Fruit fly (Drosophila melanogaster) whole organism, embryonic: ENCODE data around the gene Pex2.

Source experiments
- Adf1 ChIP-seq: fragments of 200-800 bp; sonication (Bioruptor generic); IDR thresholded peaks from 2 replicates; pipeline ENCODE4 v1.3.6; 2022; ENCODE audit warnings: missing biosample characterization, missing genetic modification characterization
- CG10979 ChIP-seq: fragments of 200-800 bp; sonication (Bioruptor generic); optimal IDR thresholded peaks from 2 replicates; lab custom pipeline; 2018; ENCODE audit warnings: missing biosample characterization, mild to moderate bottlenecking, missing genetic modification characterization, moderate library complexity
- CG12769 ChIP-seq: fragments of 200-800 bp; sonication (Bioruptor generic); optimal IDR thresholded peaks from 2 replicates; lab custom pipeline; 2019; ENCODE audit warnings: missing biosample characterization, mild to moderate bottlenecking, missing genetic modification characterization, moderate library complexity
- CG13894 ChIP-seq: fragments of 200-800 bp; sonication (Bioruptor generic); optimal IDR thresholded peaks from 3 replicates; lab custom pipeline; 2018; ENCODE audit warnings: missing biosample characterization, mild to moderate bottlenecking, missing genetic modification characterization, moderate library complexity
- CG16779 ChIP-seq: fragments of 200-800 bp; sonication (Bioruptor generic); IDR thresholded peaks from 2 replicates; pipeline ENCODE4 v1.3.6; 2022; ENCODE audit warnings: missing biosample characterization, missing genetic modification characterization
- CG16815 ChIP-seq: fragments of 200-800 bp; sonication (Bioruptor generic); optimal IDR thresholded peaks from 3 replicates; lab custom pipeline; 2017; ENCODE audit warnings: missing biosample characterization, mild to moderate bottlenecking, missing genetic modification characterization
- CG17802 ChIP-seq: fragments of 200-800 bp; sonication (Bioruptor generic); optimal IDR thresholded peaks from 2 replicates; lab custom pipeline; 2018; ENCODE audit warnings: missing biosample characterization, mild to moderate bottlenecking, missing genetic modification characterization, moderate library complexity
- CG1832 ChIP-seq: fragments of 200-800 bp; sonication (Bioruptor generic); optimal IDR thresholded peaks from 2 replicates; lab custom pipeline; 2017; ENCODE audit warnings: missing biosample characterization, mild to moderate bottlenecking, missing genetic modification characterization, inconsistent platforms
- CG2889 ChIP-seq: fragments of 200-800 bp; sonication (Bioruptor generic); IDR thresholded peaks from 3 replicates; pipeline ENCODE4 v1.3.6; 2022; ENCODE audit warnings: missing biosample characterization, missing genetic modification characterization
- CG32532 ChIP-seq: fragments of 200-800 bp; sonication (Bioruptor generic); IDR thresholded peaks from 2 replicates; pipeline ENCODE4 v1.3.6; 2022; ENCODE audit warnings: missing biosample characterization, missing genetic modification characterization
- CG34376 ChIP-seq: fragments of 200-800 bp; sonication (Bioruptor generic); optimal IDR thresholded peaks from 2 replicates; lab custom pipeline; 2018; ENCODE audit warnings: missing biosample characterization, mild to moderate bottlenecking, missing genetic modification characterization
- CG4282 ChIP-seq: fragments of 200-800 bp; sonication (Bioruptor generic); optimal IDR thresholded peaks from 2 replicates; lab custom pipeline; 2016; ENCODE audit warnings: missing biosample characterization, missing genetic modification characterization
- CG43689 ChIP-seq: fragments of 200-800 bp; sonication (Bioruptor generic); IDR thresholded peaks from 2 replicates; pipeline ENCODE4 v1.3.6; 2022; ENCODE audit warnings: missing biosample characterization, missing genetic modification characterization
- CG4424 ChIP-seq: fragments of 200-800 bp; sonication (Bioruptor generic); optimal IDR thresholded peaks from 3 replicates; lab custom pipeline; 2016; ENCODE audit warnings: missing biosample characterization, missing genetic modification characterization
- CG6175 ChIP-seq: fragments of 200-800 bp; sonication (Bioruptor generic); IDR thresholded peaks from 3 replicates; pipeline ENCODE4 v1.3.6; 2022; ENCODE audit warnings: missing biosample characterization, missing genetic modification characterization
- CG6854 ChIP-seq: fragments of 200-800 bp; sonication (Bioruptor generic); optimal IDR thresholded peaks from 3 replicates; lab custom pipeline; 2017; ENCODE audit warnings: missing biosample characterization, mild to moderate bottlenecking, missing genetic modification characterization
- CG7928 ChIP-seq: fragments of 200-800 bp; sonication (Bioruptor generic); optimal IDR thresholded peaks from 2 replicates; lab custom pipeline; 2017; ENCODE audit warnings: missing biosample characterization, mild to moderate bottlenecking, missing genetic modification characterization
- CG8281 ChIP-seq: fragments of 200-800 bp; sonication (Bioruptor generic); optimal IDR thresholded peaks from 2 replicates; lab custom pipeline; 2018; ENCODE audit warnings: missing biosample characterization, mild to moderate bottlenecking, missing genetic modification characterization, moderate library complexity
- CG8765 ChIP-seq: fragments of 200-800 bp; sonication (Bioruptor generic); IDR thresholded peaks from 2 replicates; pipeline ENCODE4 v1.3.6; 2022; ENCODE audit warnings: missing biosample characterization, missing genetic modification characterization
- CG9215 ChIP-seq: fragments of 200-800 bp; sonication (Bioruptor generic); IDR thresholded peaks from 2 replicates; pipeline ENCODE4 v1.3.6; 2022; ENCODE audit warnings: missing biosample characterization, missing genetic modification characterization
- Dad ChIP-seq: fragments of 200-800 bp; sonication (Bioruptor generic); optimal IDR thresholded peaks from 3 replicates; lab custom pipeline; 2016; ENCODE audit warnings: missing biosample characterization, missing genetic modification characterization
- E2f1 ChIP-seq: fragments of 200-800 bp; sonication (Bioruptor generic); IDR thresholded peaks from 2 replicates; pipeline ENCODE4 v1.3.6; 2022; ENCODE audit warnings: missing biosample characterization, missing genetic modification characterization
- Kr ChIP-seq: fragments of 200-800 bp; sonication (Bioruptor generic); optimal IDR thresholded peaks from 2 replicates; lab custom pipeline; 2017; ENCODE audit warnings: missing biosample characterization, mild to moderate bottlenecking, missing genetic modification characterization
- Lhr ChIP-seq: fragments of 200-800 bp; sonication (Bioruptor generic); optimal IDR thresholded peaks from 3 replicates; lab custom pipeline; 2017; ENCODE audit warnings: mild to moderate bottlenecking, missing biosample characterization, missing genetic modification reagents, missing genetic modification characterization
- Meics ChIP-seq: fragments of 200-800 bp; sonication (Bioruptor generic); optimal IDR thresholded peaks from 2 replicates; lab custom pipeline; 2017; ENCODE audit warnings: missing biosample characterization, mild to moderate bottlenecking, missing genetic modification characterization
- Six4 ChIP-seq: fragments of 200-800 bp; sonication (Bioruptor generic); optimal IDR thresholded peaks from 2 replicates; lab custom pipeline; 2016; ENCODE audit warnings: missing biosample characterization, missing genetic modification characterization
- Sox100B ChIP-seq: fragments of 200-800 bp; sonication (Bioruptor generic); optimal IDR thresholded peaks from 3 replicates; lab custom pipeline; 2018; ENCODE audit warnings: missing biosample characterization, mild to moderate bottlenecking, missing genetic modification characterization
- Sox102F ChIP-seq: fragments of 200-800 bp; sonication (Bioruptor generic); optimal IDR thresholded peaks from 2 replicates; lab custom pipeline; 2018; ENCODE audit warnings: missing biosample characterization, mild to moderate bottlenecking, missing genetic modification characterization, moderate library complexity
- Taf1 ChIP-seq: fragments of 200-800 bp; sonication (Bioruptor generic); IDR thresholded peaks from 2 replicates; pipeline ENCODE4 v1.3.6; 2022; ENCODE audit warnings: missing biosample characterization, missing genetic modification characterization
- az2 ChIP-seq: fragments of 200-800 bp; sonication (Bioruptor generic); optimal IDR thresholded peaks from 3 replicates; lab custom pipeline; 2016; ENCODE audit warnings: missing biosample characterization, missing genetic modification characterization
- cato ChIP-seq: fragments of 200-800 bp; sonication (Bioruptor generic); optimal IDR thresholded peaks from 2 replicates; lab custom pipeline; 2016; ENCODE audit warnings: missing biosample characterization, missing genetic modification characterization, borderline replicate concordance
- ci ChIP-seq: fragments of 200-800 bp; sonication (Bioruptor generic); IDR thresholded peaks from 3 replicates; pipeline ENCODE4 v1.3.6; 2022; ENCODE audit warnings: missing biosample characterization, missing genetic modification characterization
- disco-r ChIP-seq: fragments of 200-800 bp; sonication (Bioruptor generic); optimal IDR thresholded peaks from 2 replicates; lab custom pipeline; 2016; ENCODE audit warnings: missing biosample characterization, missing genetic modification characterization
- dmrt11E ChIP-seq: fragments of 200-800 bp; sonication (Bioruptor generic); optimal IDR thresholded peaks from 3 replicates; lab custom pipeline; 2018; ENCODE audit warnings: missing biosample characterization, mild to moderate bottlenecking, missing genetic modification characterization, moderate library complexity
- en ChIP-seq: fragments of 200-800 bp; sonication (Bioruptor generic); optimal IDR thresholded peaks from 2 replicates; lab custom pipeline; 2016; ENCODE audit warnings: missing biosample characterization, missing genetic modification characterization
- fu2 ChIP-seq: fragments of 200-800 bp; sonication (Bioruptor generic); optimal IDR thresholded peaks from 2 replicates; lab custom pipeline; 2016; ENCODE audit warnings: missing biosample characterization, missing genetic modification characterization
- gcm2 ChIP-seq: fragments of 200-800 bp; sonication (Bioruptor generic); optimal IDR thresholded peaks from 2 replicates; lab custom pipeline; 2016; ENCODE audit warnings: missing biosample characterization, missing genetic modification characterization
- gt ChIP-seq: fragments of 200-800 bp; sonication (Bioruptor generic); IDR thresholded peaks from 2 replicates; pipeline ENCODE4 v1.3.6; 2022; ENCODE audit warnings: missing biosample characterization, missing genetic modification characterization
- ken ChIP-seq: fragments of 200-800 bp; sonication (Bioruptor generic); IDR thresholded peaks from 3 replicates; pipeline ENCODE4 v1.3.6; 2022; ENCODE audit warnings: missing biosample characterization, missing genetic modification characterization
- knrl ChIP-seq: fragments of 200-800 bp; sonication (Bioruptor generic); IDR thresholded peaks from 3 replicates; pipeline ENCODE4 v1.3.6; 2022; ENCODE audit warnings: missing biosample characterization, missing genetic modification characterization; ENCODE audit not compliant: partially characterized antibody
- lmd ChIP-seq: fragments of 200-800 bp; sonication (Bioruptor generic); IDR thresholded peaks from 2 replicates; pipeline ENCODE4 v1.3.6; 2022; ENCODE audit warnings: missing biosample characterization, missing genetic modification characterization
- mam ChIP-seq: fragments of 200-800 bp; sonication (Bioruptor generic); optimal IDR thresholded peaks from 3 replicates; lab custom pipeline; 2016; ENCODE audit warnings: missing biosample characterization, missing genetic modification characterization
- nau ChIP-seq: fragments of 200-800 bp; sonication (Bioruptor generic); optimal IDR thresholded peaks from 3 replicates; lab custom pipeline; 2017; ENCODE audit warnings: missing biosample characterization, mild to moderate bottlenecking, missing genetic modification characterization, missing genetic modification reagents
- onecut ChIP-seq: fragments of 200-800 bp; sonication (Bioruptor generic); IDR thresholded peaks from 2 replicates; pipeline ENCODE4 v1.3.6; 2022; ENCODE audit warnings: missing biosample characterization, missing genetic modification characterization
- otp ChIP-seq: fragments of 200-800 bp; sonication (Bioruptor generic); IDR thresholded peaks from 3 replicates; pipeline ENCODE4, ENCODE4 v1.3.6; 2022; ENCODE audit warnings: missing biosample characterization, missing genetic modification characterization
- pho ChIP-seq: fragments of 200-800 bp; sonication (Bioruptor generic); optimal IDR thresholded peaks from 2 replicates; lab custom pipeline; 2016; ENCODE audit warnings: missing biosample characterization, missing genetic modification characterization
- schlank ChIP-seq: fragments of 200-800 bp; sonication (Bioruptor generic); optimal IDR thresholded peaks from 2 replicates; lab custom pipeline; 2018; ENCODE audit warnings: missing biosample characterization, mild to moderate bottlenecking, missing genetic modification characterization
- sna ChIP-seq: fragments of 200-800 bp; sonication (Bioruptor generic); IDR thresholded peaks from 2 replicates; pipeline ENCODE4 v1.3.6; 2022; ENCODE audit warnings: missing biosample characterization, missing genetic modification characterization; ENCODE audit not compliant: partially characterized antibody
- so ChIP-seq: fragments of 200-800 bp; sonication (Bioruptor generic); IDR thresholded peaks from 3 replicates; pipeline ENCODE4 v1.3.6; 2022; ENCODE audit warnings: missing biosample characterization, missing genetic modification characterization
- sqz ChIP-seq: fragments of 200-800 bp; sonication (Bioruptor generic); optimal IDR thresholded peaks from 3 replicates; lab custom pipeline; 2018; ENCODE audit warnings: missing biosample characterization, mild to moderate bottlenecking, missing genetic modification characterization
- vnd ChIP-seq: fragments of 200-800 bp; sonication (Bioruptor generic); IDR thresholded peaks from 3 replicates; pipeline ENCODE4 v1.3.6; 2022; ENCODE audit warnings: missing biosample characterization, missing genetic modification characterization; ENCODE audit not compliant: partially characterized antibody
- wor ChIP-seq: fragments of 200-800 bp; sonication (Bioruptor generic); IDR thresholded peaks from 2 replicates; pipeline ENCODE4 v1.3.6; 2022; ENCODE audit warnings: missing biosample characterization, missing genetic modification characterization

The Pex2 gene

DNA sequence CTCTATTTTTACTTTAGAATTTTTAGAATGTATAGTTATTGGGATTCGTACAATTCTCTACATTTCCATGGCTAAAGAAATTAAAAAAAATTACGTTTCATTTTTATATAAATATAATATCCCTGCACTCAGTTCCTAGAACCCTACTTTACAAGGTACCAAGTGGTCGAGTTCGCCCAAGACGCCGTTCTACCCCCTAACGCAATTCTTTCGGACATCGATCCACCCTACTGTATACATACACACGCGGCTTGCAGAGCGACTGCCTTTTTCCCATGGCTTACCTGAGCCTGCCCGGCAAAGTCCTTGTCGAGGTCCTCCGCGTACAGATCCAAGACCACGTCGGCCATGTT is 24.1 kb upstream of the Pex2 start (continued):
- TF ChIP-seq fu2 (GFP tag; lab: Kevin White, UChicago): no peak
- TF ChIP-seq Sox102F (GFP tag; lab: Kevin White, UChicago): no peak
- TF ChIP-seq CG8281 (tag; lab: Kevin White, UChicago): no peak
- TF ChIP-seq sna (GFP tag; lab: Robert Waterston, UW): no peak
- no peak for TF ChIP-seq mam (GFP tag; lab: Kevin White, UChicago)
- no peak for TF ChIP-seq CG7928
- TF ChIP-seq E2f1: no peak
- TF ChIP-seq CG6854 (GFP tag; lab: Kevin White, UChicago): no peak
- TF ChIP-seq pho: no peak
- no peak for TF ChIP-seq nau (GFP tag; lab: Kevin White, UChicago)
- TF ChIP-seq otp: 0 out of 3 replicates have a peak, but pooled peaks have one; percentile 22
- TF ChIP-seq ci (GFP tag; lab: Robert Waterston, UW): peak; percentile 34; the same call in 2 of the 3 replicates
- TF ChIP-seq wor: no peak
- TF ChIP-seq vnd (GFP tag; lab: Robert Waterston, UW): no peak
- no peak for TF ChIP-seq CG13894 (tag; lab: Kevin White, UChicago)
- TF ChIP-seq CG32532 (GFP tag; lab: Robert Waterston, UW): peak; percentile 53
- TF ChIP-seq Taf1 (GFP tag; lab: Robert Waterston, UW): peak; percentile 47; the same call in 1 of the 2 replicates
- TF ChIP-seq CG43689 (GFP tag; lab: Robert Waterston, UW): no peak
- peak; percentile 51 for TF ChIP-seq Meics (GFP tag; lab: Kevin White, UChicago)
- TF ChIP-seq CG8765 (GFP tag; lab: Robert Waterston, UW): no peak
- TF ChIP-seq CG17802 (tag; lab: Kevin White, UChicago): no peak
- TF ChIP-seq dmrt11E (tag; lab: Kevin White, UChicago): no peak
- TF ChIP-seq cato: no peak
- no peak for TF ChIP-seq gt (GFP tag; lab: Robert Waterston, UW)
- TF ChIP-seq lmd: peak; percentile 44
- no peak for TF ChIP-seq Kr (GFP tag; lab: Kevin White, UChicago)
- no peak for TF ChIP-seq CG10979 (tag; lab: Kevin White, UChicago)
- no peak for TF ChIP-seq Sox100B (GFP tag; lab: Kevin White, UChicago)
- TF ChIP-seq schlank (tag; lab: Kevin White, UChicago): no peak
- no peak for TF ChIP-seq sqz (GFP tag; lab: Kevin White, UChicago)
- TF ChIP-seq en (GFP tag; lab: Kevin White, UChicago): no peak
- TF ChIP-seq gcm2 (GFP tag; lab: Kevin White, UChicago): no peak
- TF ChIP-seq Adf1: no peak; the same call in 1 of the 2 replicates
- no peak for TF ChIP-seq CG9215
- peak; percentile 44 for TF ChIP-seq onecut (GFP tag; lab: Robert Waterston, UW)
- no peak for TF ChIP-seq CG4282 (GFP tag; lab: Kevin White, UChicago)
- TF ChIP-seq knrl (GFP tag; lab: Robert Waterston, UW): no peak
- no peak for TF ChIP-seq so (GFP tag; lab: Robert Waterston, UW)
- TF ChIP-seq CG6175 (GFP tag; lab: Robert Waterston, UW): no peak
- TF ChIP-seq az2: peak; percentile 16
- TF ChIP-seq CG1832: no peak
- no peak for TF ChIP-seq ken
- no peak for TF ChIP-seq Lhr (GFP tag; lab: Kevin White, UChicago)
- TF ChIP-seq CG2889 (GFP tag; lab: Robert Waterston, UW): no peak
- TF ChIP-seq CG16779 (GFP tag; lab: Robert Waterston, UW): no peak
- no peak for TF ChIP-seq CG12769 (tag; lab: Kevin White, UChicago)
- TF ChIP-seq CG4424 (GFP tag; lab: Kevin White, UChicago): no peak
- no peak for TF ChIP-seq Dad (GFP tag; lab: Kevin White, UChicago)
- no peak for TF ChIP-seq disco-r
- TF ChIP-seq CG16815: no peak
- TF ChIP-seq Six4: peak; percentile 0
- TF ChIP-seq CG34376 (GFP tag; lab: Kevin White, UChicago): no peak
